Worm (Caenorhabditis elegans) whole organism, young adult: Measurements from ENCODE around the gene kel-3.

Experiments used
- B0019.2 ChIP-seq: fragments of 200-800 bp; sonication (Bioruptor generic); conservative IDR thresholded peaks from 2 replicates; pipeline ENCODE4 v1.3.6; 2022; ENCODE audit warnings: missing genetic modification reagents, missing genetic modification characterization, missing compliant biosample characterization
- B0261.1 ChIP-seq: sonication (generic microtip); optimal IDR thresholded peaks from 2 replicates; lab custom pipeline; 2016; ENCODE audit warnings: mild to moderate bottlenecking, missing genetic modification characterization, moderate library complexity, missing compliant biosample characterization
- B0336.3 ChIP-seq: fragments of 200-800 bp; sonication (Bioruptor generic); IDR thresholded peaks from 2 replicates; pipeline ENCODE4 v1.3.6; 2022; ENCODE audit warnings: missing genetic modification characterization, missing compliant biosample characterization
- C06A6.2 ChIP-seq: fragments of 200-800 bp; sonication (Bioruptor generic); conservative IDR thresholded peaks from 2 replicates; pipeline ENCODE4 v1.3.6; 2022; ENCODE audit warnings: missing genetic modification characterization, missing compliant biosample characterization
- D2030.7 ChIP-seq: fragments of 200-800 bp; sonication (Bioruptor generic); IDR thresholded peaks from 2 replicates; pipeline ENCODE4 v1.3.6; 2022; ENCODE audit warnings: missing genetic modification reagents, missing genetic modification characterization, missing compliant biosample characterization
- F23B12.7 ChIP-seq: sonication (generic microtip); optimal IDR thresholded peaks from 2 replicates; lab custom pipeline; 2017; ENCODE audit warnings: missing genetic modification characterization, mild to moderate bottlenecking, missing compliant biosample characterization, antibody characterized with exemption, moderate library complexity; ENCODE audit not compliant: insufficient read depth
- F37B4.10 ChIP-seq: fragments of 200-800 bp; sonication (Bioruptor generic); IDR thresholded peaks from 2 replicates; pipeline ENCODE4 v1.3.6; 2022; ENCODE audit warnings: missing genetic modification characterization, missing compliant biosample characterization
- F55B11.4 ChIP-seq: sonication (generic microtip); optimal IDR thresholded peaks from 2 replicates; lab custom pipeline; 2016; ENCODE audit warnings: missing compliant biosample characterization, missing genetic modification characterization, borderline replicate concordance; ENCODE audit not compliant: insufficient read depth
- F57C9.4 ChIP-seq: sonication (generic microtip); optimal IDR thresholded peaks from 2 replicates; lab custom pipeline; 2017; ENCODE audit warnings: mild to moderate bottlenecking, missing genetic modification characterization, missing compliant biosample characterization
- K11D2.4 ChIP-seq: fragments of 200-800 bp; sonication (Bioruptor generic); IDR thresholded peaks from 2 replicates; pipeline ENCODE4 v1.3.6; 2022; ENCODE audit warnings: missing genetic modification reagents, missing genetic modification characterization, missing compliant biosample characterization
- K12H6.12 ChIP-seq: fragments of 200-800 bp; sonication (Bioruptor generic); optimal IDR thresholded peaks from 2 replicates; lab custom pipeline; 2018; ENCODE audit warnings: mild to moderate bottlenecking, missing genetic modification characterization, missing compliant biosample characterization
- Y53F4B.3 ChIP-seq: fragments of 200-800 bp; sonication (Bioruptor generic); IDR thresholded peaks from 2 replicates; pipeline ENCODE4 v1.3.6; 2022; ENCODE audit warnings: missing genetic modification reagents, missing genetic modification characterization, missing compliant biosample characterization
- Y53G8AR.9 ChIP-seq: fragments of 200-800 bp; sonication (Bioruptor generic); conservative IDR thresholded peaks from 2 replicates; pipeline ENCODE4 v1.3.6; 2022; ENCODE audit warnings: missing genetic modification reagents, missing genetic modification characterization, missing compliant biosample characterization
- atf-7 ChIP-seq: sonication (generic microtip); optimal IDR thresholded peaks from 2 replicates; lab custom pipeline; 2017; ENCODE audit warnings: mild to moderate bottlenecking, missing genetic modification characterization, missing compliant biosample characterization
- athp-1 ChIP-seq: sonication (generic microtip); optimal IDR thresholded peaks from 2 replicates; lab custom pipeline; 2017; ENCODE audit warnings: mild to moderate bottlenecking, missing genetic modification characterization, missing compliant biosample characterization
- bed-2 ChIP-seq: fragments of 200-800 bp; sonication (Bioruptor generic); IDR thresholded peaks from 2 replicates; pipeline ENCODE4 v1.3.6; 2022; ENCODE audit warnings: missing genetic modification reagents, missing genetic modification characterization, missing compliant biosample characterization
- cebp-1 ChIP-seq, 2 experiments: fragments of 200-800 bp in 1 of 2; sonication (Bioruptor generic) in 1 of 2; sonication (generic microtip) in 1 of 2; IDR thresholded peaks in 1 of 2; optimal IDR thresholded peaks in 1 of 2; 2 replicates each; pipeline versions ENCODE4 v1.3.6 to Lab custom; 2017 to 2022; ENCODE audit warnings: missing compliant biosample characterization in 2 of 2, missing genetic modification characterization in 2 of 2, mild to moderate bottlenecking in 1 of 2, missing genetic modification reagents in 1 of 2, moderate library complexity in 1 of 2
- ceh-100 ChIP-seq: fragments of 200-800 bp; sonication (Bioruptor generic); IDR thresholded peaks from 2 replicates; pipeline ENCODE4 v1.3.6; 2022; ENCODE audit warnings: missing genetic modification reagents, missing genetic modification characterization, missing compliant biosample characterization
- ceh-27 ChIP-seq: fragments of 200-800 bp; sonication (Bioruptor generic); optimal IDR thresholded peaks from 2 replicates; lab custom pipeline; 2018; ENCODE audit warnings: mild to moderate bottlenecking, missing genetic modification characterization, moderate library complexity, missing compliant biosample characterization
- ceh-79 ChIP-seq: sonication (generic microtip); optimal IDR thresholded peaks from 2 replicates; lab custom pipeline; 2017; ENCODE audit warnings: mild to moderate bottlenecking, missing genetic modification characterization, missing compliant biosample characterization
- die-1 ChIP-seq: sonication (generic microtip); optimal IDR thresholded peaks from 2 replicates; lab custom pipeline; 2016; ENCODE audit warnings: missing genotype, mild to moderate bottlenecking, missing genetic modification characterization, missing compliant biosample characterization
- dpff-1 ChIP-seq: sonication (generic microtip); optimal IDR thresholded peaks from 2 replicates; lab custom pipeline; 2017; ENCODE audit warnings: mild to moderate bottlenecking, missing genetic modification characterization, missing compliant biosample characterization
- dpl-1 ChIP-seq: fragments of 150-350 bp; optimal IDR thresholded peaks from 2 replicates; lab custom pipeline; 2014; ENCODE audit warnings: missing biosample characterization, missing genetic modification reagents, missing genetic modification characterization
- egl-44 ChIP-seq: fragments of 200-800 bp; sonication (Bioruptor generic); IDR thresholded peaks from 2 replicates; pipeline ENCODE4 v1.3.6; 2022; ENCODE audit warnings: missing genetic modification reagents, missing genetic modification characterization, missing compliant biosample characterization
- hlh-12 ChIP-seq: sonication (generic microtip); optimal IDR thresholded peaks from 2 replicates; lab custom pipeline; 2016; ENCODE audit warnings: missing genetic modification characterization, missing compliant biosample characterization
- hmg-1.2 ChIP-seq: fragments of 200-800 bp; sonication (Bioruptor generic); IDR thresholded peaks from 2 replicates; pipeline ENCODE4 v1.3.6; 2022; ENCODE audit warnings: missing genetic modification reagents, missing genetic modification characterization, missing compliant biosample characterization
- hmg-20 ChIP-seq: fragments of 200-800 bp; sonication (Bioruptor generic); IDR thresholded peaks from 2 replicates; pipeline ENCODE4 v1.3.6; 2022; ENCODE audit warnings: missing genetic modification reagents, missing genetic modification characterization, missing compliant biosample characterization
- lin-26 ChIP-seq: fragments of 200-800 bp; sonication (Bioruptor generic); IDR thresholded peaks from 2 replicates; pipeline ENCODE4 v1.3.6; 2022; ENCODE audit warnings: missing genetic modification reagents, missing genetic modification characterization, missing compliant biosample characterization
- lin-40 ChIP-seq: sonication (generic microtip); optimal IDR thresholded peaks from 2 replicates; lab custom pipeline; 2016; ENCODE audit warnings: missing genetic modification characterization, mild to moderate bottlenecking, missing compliant biosample characterization, missing genotype, missing genetic modification reagents
- lin-54 ChIP-seq: fragments of 200-800 bp; sonication (Bioruptor generic); optimal IDR thresholded peaks from 2 replicates; lab custom pipeline; 2018; ENCODE audit warnings: mild to moderate bottlenecking, missing genetic modification characterization, missing compliant biosample characterization
- lsl-1 ChIP-seq: fragments of 200-800 bp; sonication (Bioruptor generic); optimal IDR thresholded peaks from 2 replicates; lab custom pipeline; 2018; ENCODE audit warnings: mild to moderate bottlenecking, missing genetic modification characterization, moderate library complexity, missing compliant biosample characterization
- madf-10 ChIP-seq: sonication (generic microtip); optimal IDR thresholded peaks from 2 replicates; lab custom pipeline; 2016; ENCODE audit warnings: mild to moderate bottlenecking, missing genetic modification characterization, missing compliant biosample characterization
- madf-6 ChIP-seq: fragments of 200-800 bp; sonication (Bioruptor generic); IDR thresholded peaks from 2 replicates; pipeline ENCODE4 v1.3.6; 2022; ENCODE audit warnings: missing genetic modification reagents, missing genetic modification characterization, missing compliant biosample characterization
- mcd-1 ChIP-seq: fragments of 200-800 bp; sonication (Bioruptor generic); IDR thresholded peaks from 2 replicates; pipeline ENCODE4 v1.3.6; 2022; ENCODE audit warnings: missing genetic modification reagents, missing genetic modification characterization, missing compliant biosample characterization
- mes-4 ChIP-seq: sonication (generic microtip); optimal IDR thresholded peaks from 2 replicates; lab custom pipeline; 2016; ENCODE audit warnings: missing genotype, missing genetic modification characterization, missing compliant biosample characterization
- nhr-179 ChIP-seq: sonication (generic microtip); optimal IDR thresholded peaks from 2 replicates; lab custom pipeline; 2016; ENCODE audit warnings: mild to moderate bottlenecking, missing genetic modification characterization, missing compliant biosample characterization
- pbrm-1 ChIP-seq: fragments of 200-800 bp; sonication (Bioruptor generic); IDR thresholded peaks from 2 replicates; pipeline ENCODE4 v1.3.6; 2022; ENCODE audit warnings: missing genetic modification reagents, missing genetic modification characterization, missing compliant biosample characterization
- pha-4 ChIP-seq: fragments of 150-350 bp; sonication (generic microtip); optimal IDR thresholded peaks from 2 replicates; lab custom pipeline; 2014; ENCODE audit warnings: missing biosample characterization, missing genetic modification reagents, missing genetic modification characterization
- repo-1 ChIP-seq: sonication (generic microtip); optimal IDR thresholded peaks from 2 replicates; lab custom pipeline; 2017; ENCODE audit warnings: mild to moderate bottlenecking, missing genetic modification characterization, missing compliant biosample characterization
- rpc-1 ChIP-seq, 2 experiments: fragments of 150-350 bp in 1 of 2; sonication (generic microtip) in 1 of 2; optimal IDR thresholded peaks; 2 replicates each; lab custom pipeline; 2014 to 2018; ENCODE audit warnings: missing biosample characterization in 1 of 2, missing genetic modification characterization in 1 of 2, missing genetic modification reagents in 1 of 2, missing genotype in 1 of 2
- snpc-1.1 ChIP-seq: sonication (generic microtip); optimal IDR thresholded peaks from 2 replicates; lab custom pipeline; 2017; ENCODE audit warnings: missing genetic modification characterization, mild to moderate bottlenecking, missing compliant biosample characterization, antibody characterized with exemption, moderate library complexity, missing genotype, missing genetic modification reagents; ENCODE audit not compliant: insufficient read depth
- snpc-4 ChIP-seq, 5 experiments: fragments of 150-350 bp in 1 of 5; sonication (generic microtip) in 4 of 5; optimal IDR thresholded peaks; 2 replicates each; lab custom pipeline; 2014 to 2018; ENCODE audit warnings: missing genetic modification characterization in 5 of 5, missing biosample characterization in 3 of 5, antibody characterized with exemption in 2 of 5, mild to moderate bottlenecking in 2 of 5, missing compliant biosample characterization in 2 of 5, missing genotype in 2 of 5, moderate library complexity in 2 of 5, missing genetic modification reagents in 1 of 5
- tlf-1 ChIP-seq: fragments of 200-800 bp; sonication (Bioruptor generic); optimal IDR thresholded peaks from 2 replicates; lab custom pipeline; 2018; ENCODE audit warnings: mild to moderate bottlenecking, missing genetic modification characterization, missing compliant biosample characterization
- unc-130 ChIP-seq: sonication (generic microtip); optimal IDR thresholded peaks from 2 replicates; lab custom pipeline; 2016; ENCODE audit warnings: missing genetic modification reagents, missing genetic modification characterization, missing compliant biosample characterization
- unc-62 ChIP-seq: fragments of 150-350 bp; optimal IDR thresholded peaks from 2 replicates; lab custom pipeline; 2014; ENCODE audit warnings: missing biosample characterization, missing genetic modification reagents, missing genetic modification characterization
- ztf-18 ChIP-seq: sonication (generic microtip); optimal IDR thresholded peaks from 2 replicates; lab custom pipeline; 2016; ENCODE audit warnings: missing genotype, mild to moderate bottlenecking, missing genetic modification characterization, missing compliant biosample characterization

kel-3 gene

DNA sequence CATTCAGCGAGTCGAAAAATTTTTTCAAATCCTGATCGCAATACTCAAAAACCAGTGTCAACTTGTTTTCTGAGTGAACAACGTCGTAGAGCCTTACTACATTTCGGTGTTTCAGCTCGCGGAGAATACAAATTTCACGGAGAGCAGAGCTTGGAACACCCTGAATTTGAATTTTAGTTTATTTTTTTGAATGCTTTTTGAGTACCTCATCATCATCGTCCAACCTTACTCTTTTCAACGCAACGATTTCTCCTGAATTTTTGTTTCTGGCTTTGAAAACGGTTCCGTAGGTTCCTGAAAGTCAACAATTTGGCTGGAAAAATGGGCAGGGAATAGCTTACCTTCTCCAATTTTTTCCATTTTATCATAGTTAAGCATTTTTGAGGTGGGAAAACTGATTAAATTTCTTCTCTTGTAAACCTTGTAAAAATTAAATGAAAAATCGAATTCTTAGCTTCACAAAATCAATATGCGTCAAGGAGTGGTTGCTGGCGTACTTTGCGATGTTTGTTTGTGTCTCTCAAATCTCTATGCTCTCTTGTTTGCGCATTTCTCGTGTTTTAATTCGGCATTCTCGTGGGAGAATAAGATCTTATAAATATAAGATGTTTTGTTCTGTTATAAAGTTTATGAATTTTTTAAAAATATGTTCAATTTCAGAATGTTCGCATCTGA, 1.4 kb downstream of the kel-3 start, which contains the start of gene cdk-5 (continued):
- TF ChIP-seq cebp-1 (GFP tag; IDR thresholded peaks at IDR 0.05; lab: Robert Waterston, UW): no peak
- TF ChIP-seq cebp-1 (tag; optimal IDR thresholded peaks at IDR 0.05; lab: Kevin White, UChicago): peak; percentile 68
- TF ChIP-seq K12H6.12 (tag; lab: Kevin White, UChicago): peak; percentile 19
- peak; percentile 58; the same call in 1 of the 2 replicates for TF ChIP-seq ceh-100 (GFP tag; lab: Robert Waterston, UW)
- peak; percentile 16 for TF ChIP-seq atf-7 (tag; lab: Kevin White, UChicago)
- TF ChIP-seq hmg-20: no peak
- TF ChIP-seq athp-1 (tag; lab: Kevin White, UChicago): no peak
- no peak for TF ChIP-seq unc-62 (GFP tag; lab: Kevin White, UChicago)
- TF ChIP-seq D2030.7 (GFP tag; lab: Robert Waterston, UW): peak; percentile 72; the same call in 1 of the 2 replicates
- TF ChIP-seq madf-6 (GFP tag; lab: Robert Waterston, UW): peak; percentile 66
- TF ChIP-seq repo-1 (tag; lab: Kevin White, UChicago): peak; percentile 69
- TF ChIP-seq lin-26 (GFP tag; lab: Robert Waterston, UW): no peak
- no peak for TF ChIP-seq bed-2 (GFP tag; lab: Robert Waterston, UW)
- TF ChIP-seq hmg-1.2: peak; percentile 99
- no peak for TF ChIP-seq die-1 (tag; lab: Kevin White, UChicago)
- TF ChIP-seq lsl-1: peak; percentile 51
- no peak for TF ChIP-seq snpc-1.1 (tag; lab: Kevin White, UChicago)
- peak; percentile 69 for TF ChIP-seq K11D2.4
- TF ChIP-seq dpl-1: peak; percentile 11
- no peak for TF ChIP-seq Y53F4B.3 (GFP tag; lab: Robert Waterston, UW)
- peak; percentile 87; the same call in 1 of the 2 replicates for TF ChIP-seq Y53G8AR.9 (GFP tag; lab: Robert Waterston, UW)
- TF ChIP-seq rpc-1 (optimal IDR thresholded peaks at IDR 0.05; lab: Kevin White, UChicago): no peak
- no peak for TF ChIP-seq rpc-1 (tag; optimal IDR thresholded peaks at IDR 0.05; lab: Kevin White, UChicago)
- TF ChIP-seq B0019.2 (GFP tag; lab: Robert Waterston, UW): no peak
- no peak for TF ChIP-seq C06A6.2 (GFP tag; lab: Robert Waterston, UW)
- TF ChIP-seq pha-4: peak; percentile 69
- no peak for TF ChIP-seq snpc-4 (GFP tag; optimal IDR thresholded peaks at IDR 0.05; lab: Kevin White, UChicago)
- TF ChIP-seq snpc-4 (tag; optimal IDR thresholded peaks at IDR 0.05; lab: Kevin White, UChicago): peak in 2 of 4 experiments; percentile 54 to 62
- no peak for TF ChIP-seq dpff-1 (tag; lab: Kevin White, UChicago)
- no peak for TF ChIP-seq F57C9.4
- TF ChIP-seq hlh-12 (tag; lab: Kevin White, UChicago): no peak
- TF ChIP-seq pbrm-1 (GFP tag; lab: Robert Waterston, UW): peak; percentile 77; the same call in 1 of the 2 replicates
- no peak for TF ChIP-seq unc-130 (GFP tag; lab: Kevin White, UChicago)
- TF ChIP-seq lin-54 (GFP tag; lab: Kevin White, UChicago): peak; percentile 84
- peak; percentile 51; the same call in 1 of the 2 replicates for TF ChIP-seq B0336.3
- TF ChIP-seq ztf-18 (tag; lab: Kevin White, UChicago): peak; percentile 96
- peak; percentile 68 for TF ChIP-seq mcd-1 (GFP tag; lab: Robert Waterston, UW)
- no peak for TF ChIP-seq F37B4.10 (GFP tag; lab: Robert Waterston, UW)
- TF ChIP-seq F23B12.7 (tag; lab: Kevin White, UChicago): no peak
- TF ChIP-seq lin-40: peak; percentile 87
- TF ChIP-seq madf-10 (tag; lab: Kevin White, UChicago): peak; percentile 15
- TF ChIP-seq nhr-179: no peak
- peak; percentile 68 for TF ChIP-seq tlf-1
- TF ChIP-seq egl-44: no peak
- no peak for TF ChIP-seq ceh-79
- TF ChIP-seq mes-4 (tag; lab: Kevin White, UChicago): no peak
- no peak for TF ChIP-seq F55B11.4 (tag; lab: Kevin White, UChicago)
- TF ChIP-seq B0261.1 (tag; lab: Kevin White, UChicago): no peak
- TF ChIP-seq ceh-27: peak; percentile 27
